Fruit fly (Drosophila melanogaster): ENCODE data around the gene CG13738.

Gene CG13738

dm6 chr3L:13923332-13924272 is 49.7 kb downstream of the CG13738 start (continued):
- TF ChIP-seq PHDP (tag; optimal IDR thresholded peaks at IDR 0.05) (peak; percentile 56), gsb (GFP tag; IDR thresholded peaks at IDR 0.05) (peak; percentile 59), CG31224 (GFP tag; IDR thresholded peaks at IDR 0.05) (peak; percentile 81), Mrtf (GFP tag; IDR thresholded peaks at IDR 0.05) (peak; percentile 68; the same call in 1 of the 3 replicates), ewg (GFP tag; optimal IDR thresholded peaks at IDR 0.05) (no peak), HmgZ (tag; optimal IDR thresholded peaks at IDR 0.05) (peak; percentile 19), zfh1 (GFP tag; IDR thresholded peaks at IDR 0.05) (peak; percentile 46; the same call in 1 of the 3 replicates), Lpt (GFP tag; optimal IDR thresholded peaks at IDR 0.05) (no peak), CoRest (tag; optimal IDR thresholded peaks at IDR 0.05) (peak; percentile 38), Myb (GFP tag; optimal IDR thresholded peaks at IDR 0.05) (peak; percentile 25), CG31388 (GFP tag; optimal IDR thresholded peaks at IDR 0.05) (no peak), CG11247 (GFP tag; IDR thresholded peaks at IDR 0.05) (peak; percentile 77), sob (GFP tag; IDR thresholded peaks at IDR 0.05) (peak; percentile 84), CG12236 (GFP tag; optimal IDR thresholded peaks at IDR 0.05) (no peak), vvl (GFP tag; IDR thresholded peaks at IDR 0.05) (peak; percentile 83), CG8765 (GFP tag; IDR thresholded peaks at IDR 0.05) (no peak), cg (GFP tag; optimal IDR thresholded peaks at IDR 0.05) (no peak), bbx (GFP tag; IDR thresholded peaks at IDR 0.05; ENCODE audit: partially characterized antibody) (no peak), cato (GFP tag; optimal IDR thresholded peaks at IDR 0.05; ENCODE audit: borderline replicate concordance) (no peak), CG14667 (GFP tag; IDR thresholded peaks at IDR 0.05) (peak; percentile 72), CG7839 (tag; optimal IDR thresholded peaks at IDR 0.05) (peak; percentile 71), pzg (GFP tag; optimal IDR thresholded peaks at IDR 0.05) (no peak), Dref (GFP tag; IDR thresholded peaks at IDR 0.05) (no peak), CG10267 (tag; optimal IDR thresholded peaks at IDR 0.05) (peak; percentile 55), CG3847 (GFP tag; IDR thresholded peaks at IDR 0.05) (peak; percentile 62), Sox100B (GFP tag; optimal IDR thresholded peaks at IDR 0.05) (peak; percentile 21), scrt (GFP tag; optimal IDR thresholded peaks at IDR 0.05) (peak; percentile 59), mirr (GFP tag; optimal IDR thresholded peaks at IDR 0.05) (no peak), da (GFP tag; optimal IDR thresholded peaks at IDR 0.05) (no peak), Fer3 (tag; optimal IDR thresholded peaks at IDR 0.05) (peak; percentile 57), CG17385 (GFP tag; optimal IDR thresholded peaks at IDR 0.05) (peak; percentile 33), CG15601 (tag; optimal IDR thresholded peaks at IDR 0.05) (peak; percentile 49), tll (GFP tag; optimal IDR thresholded peaks at IDR 0.05) (no peak), CG10209 (GFP tag; optimal IDR thresholded peaks at IDR 0.05) (peak; percentile 42), Chrac-16 (GFP tag; optimal IDR thresholded peaks at IDR 0.05) (peak; percentile 14), Xrp1 (GFP tag; IDR thresholded peaks at IDR 0.05) (peak; percentile 70), Sin3A (optimal IDR thresholded peaks at IDR 0.05) (no peak), nerfin-2 (GFP tag; IDR thresholded peaks at IDR 0.05; ENCODE audit: partially characterized antibody) (no peak), pnt (GFP tag; optimal IDR thresholded peaks at IDR 0.05) (peak; percentile 25), H15 (GFP tag; IDR thresholded peaks at IDR 0.05) (0 out of 3 replicates have a peak, but pooled peaks have one; percentile 35), CG3163 (GFP tag; optimal IDR thresholded peaks at IDR 0.05) (no peak), CG10565 (GFP tag; optimal IDR thresholded peaks at IDR 0.05) (no peak), eve (GFP tag; optimal IDR thresholded peaks at IDR 0.05) (no peak), CG8359 (GFP tag; optimal IDR thresholded peaks at IDR 0.05; ENCODE audit: borderline replicate concordance) (peak; percentile 6), usp (GFP tag; optimal IDR thresholded peaks at IDR 0.05) (no peak), slbo (GFP tag; IDR thresholded peaks at IDR 0.05) (peak; percentile 87), CG6272 (GFP tag; IDR thresholded peaks at IDR 0.05) (peak; percentile 41; the same call in 1 of the 2 replicates), Bdp1 (GFP tag; optimal IDR thresholded peaks at IDR 0.05) (no peak), CG6254 (GFP tag; optimal IDR thresholded peaks at IDR 0.05) (no peak)

Data from whole organism, embryonic.